Worm (Caenorhabditis elegans) whole organism, L1 larva: Measurements from ENCODE around the gene fbxa-12.

Source experiments
- elt-3 ChIP-seq, 6 experiments: fragments of 150-350 bp in 1 of 6; sonication (generic microtip); optimal IDR thresholded peaks; 2 replicates each; lab custom pipeline; 2017 to 2018; ENCODE audit warnings: missing biosample characterization in 6 of 6, missing genetic modification characterization in 6 of 6, inconsistent platforms in 1 of 6
- nhr-76 ChIP-seq: sonication (generic microtip); optimal IDR thresholded peaks from 2 replicates; lab custom pipeline; 2017; ENCODE audit warnings: missing biosample characterization, missing genetic modification characterization
- ztf-4 ChIP-seq: fragments of 150-350 bp; optimal IDR thresholded peaks from 2 replicates; lab custom pipeline; 2014; ENCODE audit warnings: missing biosample characterization, missing genetic modification characterization

DNA sequence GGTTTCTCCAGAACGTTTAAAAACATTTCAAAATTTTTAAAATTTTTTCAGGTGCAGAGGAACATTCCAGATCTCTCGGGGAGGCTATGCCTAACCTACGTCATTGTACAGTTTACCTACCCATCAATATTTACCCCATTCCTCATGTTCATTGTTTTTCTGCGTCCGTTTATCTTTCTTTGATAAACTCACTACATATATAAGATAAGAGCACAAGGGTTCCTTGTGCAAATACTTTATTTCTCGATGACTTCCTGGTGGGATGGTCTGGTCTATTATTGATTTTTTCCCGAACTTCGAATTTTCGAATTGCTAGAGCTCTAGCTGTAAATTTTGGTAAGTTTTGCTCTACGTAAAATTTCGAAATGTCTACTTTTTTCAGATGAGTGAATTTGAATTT, 13.9 kb downstream of the fbxa-12 start:
- TF ChIP-seq nhr-76 (tag; lab: Kevin White, UChicago) (no peak), ztf-4 (no peak), elt-3 (tag; optimal IDR thresholded peaks at IDR 0.05; lab: Kevin White, UChicago) (no peak)
